Fruit fly (Drosophila melanogaster) whole organism, prepupa: Measurements from ENCODE around the gene EAChm.

ENCODE experiments used
- Blimp-1 ChIP-seq: fragments of 200-800 bp; sonication (Bioruptor generic); optimal IDR thresholded peaks from 3 replicates; lab custom pipeline; 2017; ENCODE audit warnings: missing biosample characterization, missing genetic modification characterization, mild to moderate bottlenecking, moderate library complexity, missing genetic modification reagents
- CG10669 ChIP-seq: fragments of 200-800 bp; sonication (Bioruptor generic); optimal IDR thresholded peaks from 3 replicates; lab custom pipeline; 2018; ENCODE audit warnings: missing biosample characterization, mild to moderate bottlenecking, missing genetic modification characterization, moderate library complexity
- CG11762 ChIP-seq: fragments of 200-800 bp; sonication (Bioruptor generic); optimal IDR thresholded peaks from 3 replicates; lab custom pipeline; 2016; ENCODE audit warnings: missing biosample characterization, missing genetic modification characterization; ENCODE audit not compliant: insufficient read depth
- CG15336 ChIP-seq: fragments of 200-800 bp; sonication (Bioruptor generic); IDR thresholded peaks from 2 replicates; pipeline ENCODE4 v1.3.6; 2022; ENCODE audit warnings: missing biosample characterization, missing genetic modification characterization
- CG1621 ChIP-seq: fragments of 200-800 bp; sonication (Bioruptor generic); optimal IDR thresholded peaks from 3 replicates; lab custom pipeline; 2018; ENCODE audit warnings: missing biosample characterization, mild to moderate bottlenecking, missing genetic modification characterization
- CG16779 ChIP-seq: fragments of 200-800 bp; sonication (Bioruptor generic); optimal IDR thresholded peaks from 3 replicates; lab custom pipeline; 2017; ENCODE audit warnings: missing biosample characterization, mild to moderate bottlenecking, missing genetic modification characterization
- CG3032 ChIP-seq: fragments of 200-800 bp; optimal IDR thresholded peaks from 2 replicates; lab custom pipeline; 2019; ENCODE audit warnings: missing biosample characterization, mild to moderate bottlenecking, missing genetic modification characterization, moderate library complexity
- CG31627 ChIP-seq: fragments of 200-800 bp; sonication (Bioruptor generic); optimal IDR thresholded peaks from 3 replicates; lab custom pipeline; 2016; ENCODE audit warnings: missing biosample characterization, missing genetic modification characterization
- CG34406 ChIP-seq: fragments of 200-800 bp; sonication (Bioruptor generic); optimal IDR thresholded peaks from 3 replicates; lab custom pipeline; 2016; ENCODE audit warnings: missing biosample characterization, missing genetic modification characterization
- CG3919 ChIP-seq: fragments of 200-800 bp; sonication (Bioruptor generic); optimal IDR thresholded peaks from 3 replicates; lab custom pipeline; 2016; ENCODE audit warnings: missing biosample characterization, missing genetic modification characterization
- CG4318 ChIP-seq: fragments of 200-800 bp; sonication (Bioruptor generic); optimal IDR thresholded peaks from 3 replicates; lab custom pipeline; 2017; ENCODE audit warnings: missing biosample characterization, mild to moderate bottlenecking, missing genetic modification characterization
- CG6792 ChIP-seq: fragments of 200-800 bp; sonication (Bioruptor generic); optimal IDR thresholded peaks from 3 replicates; lab custom pipeline; 2016; ENCODE audit warnings: missing biosample characterization, missing genetic modification characterization
- CG6808 ChIP-seq: fragments of 200-800 bp; sonication (Bioruptor generic); optimal IDR thresholded peaks from 3 replicates; lab custom pipeline; 2017; ENCODE audit warnings: missing biosample characterization, missing genetic modification characterization, mild to moderate bottlenecking, moderate library complexity, missing genetic modification reagents
- CG8119 ChIP-seq: fragments of 200-800 bp; sonication (Bioruptor generic); IDR thresholded peaks from 3 replicates; pipeline ENCODE4 v1.3.6; 2022; ENCODE audit warnings: missing biosample characterization, missing genetic modification characterization
- CG8319 ChIP-seq: fragments of 200-800 bp; sonication (Bioruptor generic); optimal IDR thresholded peaks from 3 replicates; lab custom pipeline; 2016; ENCODE audit warnings: missing biosample characterization, missing genetic modification characterization
- CG8632 ChIP-seq: fragments of 200-800 bp; sonication (Bioruptor generic); optimal IDR thresholded peaks from 3 replicates; lab custom pipeline; 2016; ENCODE audit warnings: missing biosample characterization, missing genetic modification characterization
- Eip93F ChIP-seq: fragments of 200-800 bp; sonication (Bioruptor generic); optimal IDR thresholded peaks from 2 replicates; lab custom pipeline; 2016; ENCODE audit warnings: missing biosample characterization, mild to moderate bottlenecking, missing genetic modification characterization
- Ets21C ChIP-seq: fragments of 200-800 bp; sonication (Bioruptor generic); optimal IDR thresholded peaks from 3 replicates; lab custom pipeline; 2016; ENCODE audit warnings: missing biosample characterization, missing genetic modification characterization
- Ets96B ChIP-seq: fragments of 200-800 bp; optimal IDR thresholded peaks from 2 replicates; lab custom pipeline; 2019; ENCODE audit warnings: missing biosample characterization, mild to moderate bottlenecking, missing genetic modification characterization, moderate library complexity
- Hr39 ChIP-seq: fragments of 200-800 bp; sonication (Bioruptor generic); optimal IDR thresholded peaks from 2 replicates; lab custom pipeline; 2016; ENCODE audit warnings: missing biosample characterization, missing genetic modification characterization
- Lpt ChIP-seq: fragments of 200-800 bp; sonication (Bioruptor generic); optimal IDR thresholded peaks from 3 replicates; lab custom pipeline; 2016; ENCODE audit warnings: missing biosample characterization, missing genetic modification characterization
- OdsH ChIP-seq: fragments of 200-800 bp; sonication (Bioruptor generic); optimal IDR thresholded peaks from 3 replicates; lab custom pipeline; 2016; ENCODE audit warnings: missing biosample characterization, missing genetic modification characterization
- Sox14 ChIP-seq: fragments of 200-800 bp; sonication (Bioruptor generic); optimal IDR thresholded peaks from 3 replicates; lab custom pipeline; 2016; ENCODE audit warnings: missing biosample characterization, missing genetic modification characterization
- Sox15 ChIP-seq: fragments of 200-800 bp; sonication (Bioruptor generic); optimal IDR thresholded peaks from 3 replicates; lab custom pipeline; 2016; ENCODE audit warnings: missing biosample characterization, missing genetic modification characterization
- cyc ChIP-seq: fragments of 200-800 bp; sonication (Bioruptor generic); optimal IDR thresholded peaks from 3 replicates; lab custom pipeline; 2016; ENCODE audit warnings: missing biosample characterization, missing genetic modification characterization
- dac ChIP-seq: fragments of 200-800 bp; sonication (Bioruptor generic); optimal IDR thresholded peaks from 2 replicates; lab custom pipeline; 2017; ENCODE audit warnings: missing biosample characterization, mild to moderate bottlenecking, missing genetic modification characterization
- dsx ChIP-seq: fragments of 200-800 bp; optimal IDR thresholded peaks from 3 replicates; lab custom pipeline; 2019; ENCODE audit warnings: missing biosample characterization, mild to moderate bottlenecking, missing genetic modification characterization, moderate library complexity; ENCODE audit not compliant: poor library complexity, severe bottlenecking
- eg ChIP-seq: fragments of 200-800 bp; sonication (Bioruptor generic); IDR thresholded peaks from 3 replicates; pipeline ENCODE4 v1.3.6; 2022; ENCODE audit warnings: missing biosample characterization, missing genetic modification characterization
- fd59A ChIP-seq: fragments of 200-800 bp; sonication (Bioruptor generic); optimal IDR thresholded peaks from 2 replicates; lab custom pipeline; 2017; ENCODE audit warnings: missing biosample characterization, mild to moderate bottlenecking, missing genetic modification characterization, missing genetic modification reagents
- fd85E ChIP-seq: fragments of 200-800 bp; sonication (Bioruptor generic); optimal IDR thresholded peaks from 3 replicates; lab custom pipeline; 2016; ENCODE audit warnings: missing biosample characterization, missing genetic modification characterization
- fkh ChIP-seq: fragments of 200-800 bp; sonication (Bioruptor generic); optimal IDR thresholded peaks from 3 replicates; lab custom pipeline; 2017; ENCODE audit warnings: missing biosample characterization, mild to moderate bottlenecking, missing genetic modification characterization, moderate library complexity
- lz ChIP-seq: fragments of 200-800 bp; sonication (Bioruptor generic); optimal IDR thresholded peaks from 3 replicates; lab custom pipeline; 2016; ENCODE audit warnings: missing biosample characterization, missing genetic modification characterization
- net ChIP-seq: fragments of 200-800 bp; sonication (Bioruptor generic); optimal IDR thresholded peaks from 3 replicates; lab custom pipeline; 2016; ENCODE audit warnings: missing biosample characterization, missing genetic modification characterization
- pdm3 ChIP-seq: fragments of 200-800 bp; sonication (Bioruptor generic); optimal IDR thresholded peaks from 3 replicates; lab custom pipeline; 2016; ENCODE audit warnings: missing biosample characterization, missing genetic modification characterization
- salr ChIP-seq, 2 experiments: fragments of 200-800 bp; sonication (Bioruptor generic); optimal IDR thresholded peaks; 3 replicates each; lab custom pipeline; 2016 to 2018; ENCODE audit warnings: missing biosample characterization in 2 of 2, missing genetic modification characterization in 2 of 2, mild to moderate bottlenecking in 1 of 2
- svp ChIP-seq: fragments of 200-800 bp; sonication (Bioruptor generic); peaks from one replicate; lab custom pipeline; 2016; ENCODE audit warnings: missing biosample characterization, missing genetic modification characterization
- topi ChIP-seq: fragments of 200-800 bp; sonication (Bioruptor generic); optimal IDR thresholded peaks from 3 replicates; lab custom pipeline; 2016; ENCODE audit warnings: missing biosample characterization, missing genetic modification characterization
- vri ChIP-seq: fragments of 200-800 bp; sonication (Bioruptor generic); optimal IDR thresholded peaks from 3 replicates; lab custom pipeline; 2016; ENCODE audit warnings: missing biosample characterization, mild to moderate bottlenecking, missing genetic modification characterization

The EAChm gene

DNA sequence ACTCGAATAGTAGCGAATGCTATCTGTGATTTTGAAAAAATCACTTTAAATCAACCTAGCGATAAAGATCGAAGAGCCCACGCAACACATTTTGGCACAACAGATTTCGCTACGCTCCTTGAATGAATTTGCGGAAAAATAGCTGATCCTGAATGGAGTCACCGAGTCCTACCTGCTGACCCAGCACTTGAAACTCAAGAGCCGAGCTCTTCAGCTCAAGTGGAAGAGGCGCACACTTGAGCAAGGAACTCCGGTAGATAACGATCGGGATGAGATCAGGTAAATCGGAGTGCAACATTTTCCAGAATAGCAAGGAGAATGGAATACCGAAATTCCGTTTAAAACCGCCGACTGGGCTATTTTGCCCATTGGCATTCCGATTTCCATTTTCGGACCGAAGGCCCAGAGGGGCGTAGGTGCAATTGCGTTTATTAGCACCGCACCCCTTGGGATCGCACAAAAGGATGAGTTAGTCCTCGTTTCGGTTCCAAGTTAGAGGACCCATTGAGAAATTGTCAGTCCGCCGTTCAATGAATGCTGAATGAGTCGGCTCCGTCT is 14.2 kb upstream of the EAChm start:
- TF ChIP-seq Sox14: no peak
- no peak for TF ChIP-seq CG8632
- TF ChIP-seq fd85E: no peak
- TF ChIP-seq Hr39: no peak
- no peak for TF ChIP-seq Ets21C (GFP tag; lab: Kevin White, UChicago)
- TF ChIP-seq pdm3 (GFP tag; lab: Kevin White, UChicago): no peak
- no peak for TF ChIP-seq CG11762 (GFP tag; lab: Kevin White, UChicago)
- no peak for TF ChIP-seq CG31627
- TF ChIP-seq CG34406 (GFP tag; lab: Kevin White, UChicago): no peak
- TF ChIP-seq Blimp-1 (GFP tag; lab: Kevin White, UChicago): no peak
- TF ChIP-seq CG10669 (GFP tag; lab: Kevin White, UChicago): no peak
- no peak for TF ChIP-seq OdsH (GFP tag; lab: Kevin White, UChicago)

DNA sequence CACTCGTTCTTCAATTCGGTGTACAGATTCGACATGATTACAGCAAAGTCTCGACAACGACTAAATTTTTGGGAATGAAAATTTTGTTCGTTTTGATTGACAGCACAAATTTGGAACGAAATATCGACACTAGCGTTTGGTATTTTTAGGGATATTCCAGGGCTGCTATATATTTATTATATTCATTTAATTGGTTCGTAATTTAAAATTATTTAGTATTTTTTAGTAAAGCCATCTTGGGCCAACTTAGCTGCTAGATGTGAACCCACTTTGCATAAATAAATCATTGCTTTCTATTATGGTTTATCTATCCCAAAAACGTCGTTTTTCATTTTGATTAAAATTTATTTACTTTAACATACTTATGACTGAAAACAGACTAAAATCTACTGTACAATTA is 12.1 kb upstream of the EAChm start, which contains the start of gene Rpn12R:
Gene Rpn12R, minus strand, starts transcription at position 101 of the 400 bp plus-strand sequence.
- no peak for TF ChIP-seq pdm3 (GFP tag; lab: Kevin White, UChicago)
- no peak for TF ChIP-seq fd59A (GFP tag; lab: Kevin White, UChicago)
- no peak for TF ChIP-seq fd85E
- no peak for TF ChIP-seq CG15336 (GFP tag; lab: Robert Waterston, UW)

DNA sequence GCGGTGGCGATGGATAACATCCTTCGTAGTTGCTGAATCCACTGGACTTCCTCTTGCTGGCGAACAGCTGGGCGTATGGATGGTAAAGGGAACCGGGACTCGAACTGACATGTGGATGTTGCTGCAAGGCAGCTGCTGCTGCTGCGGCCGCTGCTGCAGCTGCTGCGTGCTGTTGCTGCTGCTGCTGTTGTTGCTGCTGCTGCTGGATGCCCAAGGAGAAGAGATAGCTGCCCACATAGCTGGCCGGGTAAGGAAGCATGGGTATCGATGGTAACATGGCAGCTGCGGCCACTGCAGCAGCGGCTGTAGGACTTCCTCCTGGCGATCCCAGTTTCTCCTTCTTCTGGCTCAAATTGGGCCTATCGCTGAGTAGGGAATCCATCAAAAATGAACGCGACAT is 11.1 kb upstream of the EAChm start:
- no peak for TF ChIP-seq Eip93F (GFP tag; lab: Kevin White, UChicago)
- no peak for TF ChIP-seq CG1621 (tag; lab: Kevin White, UChicago)
- no peak for TF ChIP-seq fkh (GFP tag; lab: Kevin White, UChicago)
- TF ChIP-seq net: no peak
- TF ChIP-seq cyc (GFP tag; lab: Kevin White, UChicago): no peak
- TF ChIP-seq CG3919 (GFP tag; lab: Kevin White, UChicago): no peak
- no peak for TF ChIP-seq svp (GFP tag; lab: Kevin White, UChicago)
- no peak for TF ChIP-seq Sox15 (GFP tag; lab: Kevin White, UChicago)
- TF ChIP-seq CG10669 (GFP tag; lab: Kevin White, UChicago): no peak
- TF ChIP-seq Ets21C (GFP tag; lab: Kevin White, UChicago): no peak

DNA sequence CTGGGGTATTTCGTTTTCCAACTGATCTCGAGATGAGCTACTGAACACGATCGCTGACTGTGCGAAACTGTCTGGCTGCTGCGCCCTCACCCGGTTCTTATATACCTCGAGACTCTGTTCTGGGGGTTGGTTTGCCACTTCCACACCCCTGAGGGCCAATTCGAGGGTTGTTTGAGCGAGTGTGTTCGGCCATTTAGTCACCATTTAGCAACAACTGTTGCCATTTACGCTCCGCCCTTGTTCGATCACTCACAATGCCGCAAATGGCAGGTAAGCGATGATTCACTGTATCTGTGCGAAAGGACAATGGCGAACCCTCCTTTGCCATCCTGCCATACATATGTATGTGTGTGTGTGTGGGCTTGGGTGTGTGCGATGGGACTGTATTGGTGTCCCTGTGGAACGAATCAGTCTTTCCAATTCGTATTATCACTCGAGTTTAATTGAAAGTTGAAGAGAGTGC is 10.7 kb upstream of the EAChm start, which contains the start of gene ind:
Gene ind, minus strand, starts transcription at position 51 of the 463 bp plus-strand sequence.
- TF ChIP-seq dsx (GFP tag; lab: Kevin White, UChicago) (no peak), eg (no peak), CG8119 (GFP tag; lab: Robert Waterston, UW) (no peak), Ets21C (GFP tag; lab: Kevin White, UChicago) (no peak), CG1621 (tag; lab: Kevin White, UChicago) (no peak), CG16779 (no peak), cyc (GFP tag; lab: Kevin White, UChicago) (no peak), CG6792 (GFP tag; lab: Kevin White, UChicago) (no peak), CG3032 (tag; lab: Kevin White, UChicago) (no peak), salr (GFP tag; optimal IDR thresholded peaks at IDR 0.05; lab: Kevin White, UChicago) (no peak), CG6808 (GFP tag; lab: Kevin White, UChicago) (no peak)

DNA sequence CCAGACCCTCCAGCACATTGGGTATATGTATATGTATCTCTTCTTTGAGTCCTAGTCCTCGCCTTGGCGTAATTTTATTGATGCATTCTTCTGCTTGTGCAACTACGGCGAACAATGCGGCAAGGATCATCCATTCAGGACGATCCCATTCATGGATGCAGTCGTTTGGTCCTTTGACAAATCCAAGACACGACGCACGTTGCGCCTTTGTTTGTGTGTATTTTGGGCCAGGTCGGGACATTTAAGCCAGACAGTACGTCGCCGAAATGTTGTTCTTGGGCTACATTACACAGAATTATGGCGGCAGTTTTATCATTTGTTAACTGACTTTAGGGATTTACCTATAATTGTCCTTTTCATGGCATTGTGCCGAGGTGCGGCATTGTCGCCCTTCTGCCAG is 9.5 kb upstream of the EAChm start:
- TF ChIP-seq vri (GFP tag; lab: Kevin White, UChicago): no peak
- TF ChIP-seq dac (GFP tag; lab: Kevin White, UChicago): no peak
- TF ChIP-seq Lpt (GFP tag; lab: Kevin White, UChicago): no peak
- no peak for TF ChIP-seq CG8319
- TF ChIP-seq CG3032 (tag; lab: Kevin White, UChicago): no peak
- no peak for TF ChIP-seq topi (GFP tag; lab: Kevin White, UChicago)
- no peak for TF ChIP-seq CG15336 (GFP tag; lab: Robert Waterston, UW)
- TF ChIP-seq Ets96B: no peak
- TF ChIP-seq CG34406 (GFP tag; lab: Kevin White, UChicago): no peak
- no peak for TF ChIP-seq CG11762 (GFP tag; lab: Kevin White, UChicago)
- no peak for TF ChIP-seq CG4318 (GFP tag; lab: Kevin White, UChicago)
- no peak for TF ChIP-seq lz
